Fruit fly (Drosophila melanogaster) whole organism, prepupa: ENCODE results near the gene CG43131.

ENCODE experiments used
- CG10631 ChIP-seq: fragments of 200-800 bp; sonication (Bioruptor generic); optimal IDR thresholded peaks from 2 replicates; lab custom pipeline; 2016; ENCODE audit warnings: missing biosample characterization, missing genetic modification characterization
- CG11294 ChIP-seq: fragments of 200-800 bp; sonication (Bioruptor generic); IDR thresholded peaks from 2 replicates; pipeline ENCODE4 v1.3.6; 2022; ENCODE audit warnings: missing biosample characterization, missing genetic modification characterization
- CG11762 ChIP-seq: fragments of 200-800 bp; sonication (Bioruptor generic); optimal IDR thresholded peaks from 3 replicates; lab custom pipeline; 2016; ENCODE audit warnings: missing biosample characterization, missing genetic modification characterization; ENCODE audit not compliant: insufficient read depth
- CG1621 ChIP-seq: fragments of 200-800 bp; sonication (Bioruptor generic); optimal IDR thresholded peaks from 3 replicates; lab custom pipeline; 2018; ENCODE audit warnings: missing biosample characterization, mild to moderate bottlenecking, missing genetic modification characterization
- CG16779 ChIP-seq: fragments of 200-800 bp; sonication (Bioruptor generic); optimal IDR thresholded peaks from 3 replicates; lab custom pipeline; 2017; ENCODE audit warnings: missing biosample characterization, mild to moderate bottlenecking, missing genetic modification characterization
- CG3032 ChIP-seq: fragments of 200-800 bp; optimal IDR thresholded peaks from 2 replicates; lab custom pipeline; 2019; ENCODE audit warnings: missing biosample characterization, mild to moderate bottlenecking, missing genetic modification characterization, moderate library complexity
- CG31627 ChIP-seq: fragments of 200-800 bp; sonication (Bioruptor generic); optimal IDR thresholded peaks from 3 replicates; lab custom pipeline; 2016; ENCODE audit warnings: missing biosample characterization, missing genetic modification characterization
- CG34406 ChIP-seq: fragments of 200-800 bp; sonication (Bioruptor generic); optimal IDR thresholded peaks from 3 replicates; lab custom pipeline; 2016; ENCODE audit warnings: missing biosample characterization, missing genetic modification characterization
- CG3919 ChIP-seq: fragments of 200-800 bp; sonication (Bioruptor generic); optimal IDR thresholded peaks from 3 replicates; lab custom pipeline; 2016; ENCODE audit warnings: missing biosample characterization, missing genetic modification characterization
- CG6163 ChIP-seq: fragments of 200-800 bp; sonication (Bioruptor generic); IDR thresholded peaks from 3 replicates; pipeline ENCODE4 v1.3.6; 2022; ENCODE audit warnings: missing biosample characterization, missing genetic modification characterization
- CG6276 ChIP-seq: fragments of 200-800 bp; sonication (Bioruptor generic); optimal IDR thresholded peaks from 2 replicates; lab custom pipeline; 2017; ENCODE audit warnings: missing biosample characterization, mild to moderate bottlenecking, missing genetic modification characterization
- CG6792 ChIP-seq: fragments of 200-800 bp; sonication (Bioruptor generic); optimal IDR thresholded peaks from 3 replicates; lab custom pipeline; 2016; ENCODE audit warnings: missing biosample characterization, missing genetic modification characterization
- CG6808 ChIP-seq: fragments of 200-800 bp; sonication (Bioruptor generic); optimal IDR thresholded peaks from 3 replicates; lab custom pipeline; 2017; ENCODE audit warnings: missing biosample characterization, missing genetic modification characterization, mild to moderate bottlenecking, moderate library complexity, missing genetic modification reagents
- CG6854 ChIP-seq: fragments of 200-800 bp; sonication (Bioruptor generic); optimal IDR thresholded peaks from 2 replicates; lab custom pipeline; 2017; ENCODE audit warnings: missing biosample characterization, mild to moderate bottlenecking, missing genetic modification characterization
- CG7368 ChIP-seq: fragments of 200-800 bp; sonication (Bioruptor generic); optimal IDR thresholded peaks from 3 replicates; lab custom pipeline; 2016; ENCODE audit warnings: missing biosample characterization, missing genetic modification characterization
- CG8119 ChIP-seq: fragments of 200-800 bp; sonication (Bioruptor generic); IDR thresholded peaks from 3 replicates; pipeline ENCODE4 v1.3.6; 2022; ENCODE audit warnings: missing biosample characterization, missing genetic modification characterization
- CG8632 ChIP-seq: fragments of 200-800 bp; sonication (Bioruptor generic); optimal IDR thresholded peaks from 3 replicates; lab custom pipeline; 2016; ENCODE audit warnings: missing biosample characterization, missing genetic modification characterization
- CG9139 ChIP-seq: fragments of 200-800 bp; sonication (Bioruptor generic); optimal IDR thresholded peaks from 3 replicates; lab custom pipeline; 2017; ENCODE audit warnings: missing biosample characterization, mild to moderate bottlenecking, missing genetic modification characterization
- Eip75B ChIP-seq: fragments of 200-800 bp; sonication (Bioruptor generic); optimal IDR thresholded peaks from 3 replicates; lab custom pipeline; 2016; ENCODE audit warnings: missing biosample characterization, missing genetic modification characterization
- Eip78C ChIP-seq: fragments of 200-800 bp; sonication (Bioruptor generic); peaks from one replicate; lab custom pipeline; 2016; ENCODE audit warnings: missing biosample characterization, missing genetic modification characterization
- Eip93F ChIP-seq: fragments of 200-800 bp; sonication (Bioruptor generic); optimal IDR thresholded peaks from 2 replicates; lab custom pipeline; 2016; ENCODE audit warnings: missing biosample characterization, mild to moderate bottlenecking, missing genetic modification characterization
- Ets21C ChIP-seq: fragments of 200-800 bp; sonication (Bioruptor generic); optimal IDR thresholded peaks from 3 replicates; lab custom pipeline; 2016; ENCODE audit warnings: missing biosample characterization, missing genetic modification characterization
- Ets96B ChIP-seq: fragments of 200-800 bp; optimal IDR thresholded peaks from 2 replicates; lab custom pipeline; 2019; ENCODE audit warnings: missing biosample characterization, mild to moderate bottlenecking, missing genetic modification characterization, moderate library complexity
- Hr38 ChIP-seq: sonication (Bioruptor generic); optimal IDR thresholded peaks from 2 replicates; lab custom pipeline; 2016; ENCODE audit warnings: missing biosample characterization, missing genetic modification characterization
- Hr39 ChIP-seq: fragments of 200-800 bp; sonication (Bioruptor generic); optimal IDR thresholded peaks from 2 replicates; lab custom pipeline; 2016; ENCODE audit warnings: missing biosample characterization, missing genetic modification characterization
- Hr4 ChIP-seq: fragments of 200-800 bp; sonication (Bioruptor generic); optimal IDR thresholded peaks from 3 replicates; lab custom pipeline; 2016; ENCODE audit warnings: missing biosample characterization, missing genetic modification characterization
- Lpt ChIP-seq: fragments of 200-800 bp; sonication (Bioruptor generic); optimal IDR thresholded peaks from 3 replicates; lab custom pipeline; 2016; ENCODE audit warnings: missing biosample characterization, missing genetic modification characterization
- Met ChIP-seq: fragments of 200-800 bp; sonication (Bioruptor generic); optimal IDR thresholded peaks from 3 replicates; lab custom pipeline; 2016; ENCODE audit warnings: missing biosample characterization, missing genetic modification characterization
- OdsH ChIP-seq: fragments of 200-800 bp; sonication (Bioruptor generic); optimal IDR thresholded peaks from 3 replicates; lab custom pipeline; 2016; ENCODE audit warnings: missing biosample characterization, missing genetic modification characterization
- Smox ChIP-seq: fragments of 200-800 bp; sonication (Bioruptor generic); optimal IDR thresholded peaks from 3 replicates; lab custom pipeline; 2016; ENCODE audit warnings: missing biosample characterization, missing genetic modification characterization
- Sox102F ChIP-seq: fragments of 200-800 bp; sonication (Bioruptor generic); optimal IDR thresholded peaks from 2 replicates; lab custom pipeline; 2016; ENCODE audit warnings: missing biosample characterization, mild to moderate bottlenecking, missing genetic modification characterization
- Sox14 ChIP-seq: fragments of 200-800 bp; sonication (Bioruptor generic); optimal IDR thresholded peaks from 3 replicates; lab custom pipeline; 2016; ENCODE audit warnings: missing biosample characterization, missing genetic modification characterization
- Sox15 ChIP-seq: fragments of 200-800 bp; sonication (Bioruptor generic); optimal IDR thresholded peaks from 3 replicates; lab custom pipeline; 2016; ENCODE audit warnings: missing biosample characterization, missing genetic modification characterization
- acj6 ChIP-seq: fragments of 200-800 bp; sonication (Bioruptor generic); optimal IDR thresholded peaks from 3 replicates; lab custom pipeline; 2016; ENCODE audit warnings: missing biosample characterization, missing genetic modification characterization
- cyc ChIP-seq: fragments of 200-800 bp; sonication (Bioruptor generic); optimal IDR thresholded peaks from 3 replicates; lab custom pipeline; 2016; ENCODE audit warnings: missing biosample characterization, missing genetic modification characterization
- dac ChIP-seq: fragments of 200-800 bp; sonication (Bioruptor generic); optimal IDR thresholded peaks from 2 replicates; lab custom pipeline; 2017; ENCODE audit warnings: missing biosample characterization, mild to moderate bottlenecking, missing genetic modification characterization
- dsx ChIP-seq: fragments of 200-800 bp; optimal IDR thresholded peaks from 3 replicates; lab custom pipeline; 2019; ENCODE audit warnings: missing biosample characterization, mild to moderate bottlenecking, missing genetic modification characterization, moderate library complexity; ENCODE audit not compliant: poor library complexity, severe bottlenecking
- eg ChIP-seq: fragments of 200-800 bp; sonication (Bioruptor generic); IDR thresholded peaks from 3 replicates; pipeline ENCODE4 v1.3.6; 2022; ENCODE audit warnings: missing biosample characterization, missing genetic modification characterization
- esn ChIP-seq: fragments of 200-800 bp; sonication (Bioruptor generic); optimal IDR thresholded peaks from 2 replicates; lab custom pipeline; 2016; ENCODE audit warnings: missing biosample characterization, mild to moderate bottlenecking, missing genetic modification characterization, moderate library complexity
- fd59A ChIP-seq: fragments of 200-800 bp; sonication (Bioruptor generic); optimal IDR thresholded peaks from 2 replicates; lab custom pipeline; 2017; ENCODE audit warnings: missing biosample characterization, mild to moderate bottlenecking, missing genetic modification characterization, missing genetic modification reagents
- fd85E ChIP-seq: fragments of 200-800 bp; sonication (Bioruptor generic); optimal IDR thresholded peaks from 3 replicates; lab custom pipeline; 2016; ENCODE audit warnings: missing biosample characterization, missing genetic modification characterization
- fkh ChIP-seq: fragments of 200-800 bp; sonication (Bioruptor generic); optimal IDR thresholded peaks from 3 replicates; lab custom pipeline; 2017; ENCODE audit warnings: missing biosample characterization, mild to moderate bottlenecking, missing genetic modification characterization, moderate library complexity
- lz ChIP-seq: fragments of 200-800 bp; sonication (Bioruptor generic); optimal IDR thresholded peaks from 3 replicates; lab custom pipeline; 2016; ENCODE audit warnings: missing biosample characterization, missing genetic modification characterization
- net ChIP-seq: fragments of 200-800 bp; sonication (Bioruptor generic); optimal IDR thresholded peaks from 3 replicates; lab custom pipeline; 2016; ENCODE audit warnings: missing biosample characterization, missing genetic modification characterization
- salr ChIP-seq, 2 experiments: fragments of 200-800 bp; sonication (Bioruptor generic); optimal IDR thresholded peaks; 3 replicates each; lab custom pipeline; 2016 to 2018; ENCODE audit warnings: missing biosample characterization in 2 of 2, missing genetic modification characterization in 2 of 2, mild to moderate bottlenecking in 1 of 2
- spab ChIP-seq: fragments of 200-800 bp; sonication (Bioruptor generic); optimal IDR thresholded peaks from 2 replicates; lab custom pipeline; 2017; ENCODE audit warnings: missing biosample characterization, mild to moderate bottlenecking, missing genetic modification characterization, missing genetic modification reagents
- ss ChIP-seq, 2 experiments: fragments of 200-800 bp; sonication (Bioruptor generic); optimal IDR thresholded peaks; 2 replicates in 1 of 2; 3 replicates in 1 of 2; lab custom pipeline; 2017 to 2018; ENCODE audit warnings: mild to moderate bottlenecking in 2 of 2, missing biosample characterization in 2 of 2, missing genetic modification characterization in 2 of 2, moderate library complexity in 1 of 2
- svp ChIP-seq: fragments of 200-800 bp; sonication (Bioruptor generic); peaks from one replicate; lab custom pipeline; 2016; ENCODE audit warnings: missing biosample characterization, missing genetic modification characterization
- topi ChIP-seq: fragments of 200-800 bp; sonication (Bioruptor generic); optimal IDR thresholded peaks from 3 replicates; lab custom pipeline; 2016; ENCODE audit warnings: missing biosample characterization, missing genetic modification characterization
- vri ChIP-seq: fragments of 200-800 bp; sonication (Bioruptor generic); optimal IDR thresholded peaks from 3 replicates; lab custom pipeline; 2016; ENCODE audit warnings: missing biosample characterization, mild to moderate bottlenecking, missing genetic modification characterization

CG43131 gene

DNA sequence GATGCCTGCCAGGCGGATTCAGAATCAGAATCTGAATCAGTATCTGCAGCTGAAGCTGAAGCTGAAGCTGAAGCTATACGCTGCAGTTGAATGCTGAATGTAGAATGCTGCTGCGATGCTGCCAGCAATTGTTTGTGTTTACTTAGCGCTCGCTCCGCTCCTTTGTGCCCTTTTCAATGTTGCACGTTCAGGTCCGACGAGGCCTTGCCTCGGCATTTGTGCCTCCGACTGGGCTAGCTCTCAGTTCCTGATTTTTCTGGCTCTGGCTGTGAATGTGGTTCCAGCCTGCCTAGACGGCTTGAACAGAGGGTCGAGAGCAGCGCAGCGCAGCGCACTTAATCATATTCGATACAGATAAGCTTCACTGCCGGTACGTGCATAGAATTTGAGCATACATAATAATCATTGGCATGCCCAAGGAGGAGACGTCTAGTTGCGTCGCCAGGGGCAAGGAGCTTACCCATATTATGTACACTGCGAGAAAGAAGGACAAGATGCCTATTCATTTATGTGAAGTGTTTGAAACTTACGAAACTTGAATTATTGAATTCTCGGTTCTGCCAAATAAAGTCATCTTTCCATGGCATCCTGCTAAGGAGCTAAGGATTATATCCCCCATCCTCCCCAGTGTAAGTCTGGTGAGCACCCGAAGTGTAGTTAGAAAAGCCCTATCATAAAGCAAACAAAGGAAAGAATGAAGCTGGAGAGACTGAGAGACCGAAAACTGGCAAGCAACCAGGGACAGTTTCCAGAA, 11.7 kb upstream of the CG43131 start:
- TF ChIP-seq lz (GFP tag; lab: Kevin White, UChicago) = peak; percentile 21
- TF ChIP-seq Hr38 (GFP tag; lab: Kevin White, UChicago) = no peak
- peak; percentile 82 for TF ChIP-seq Eip78C
- TF ChIP-seq eg = peak; percentile 65; the same call in 2 of the 3 replicates
- peak; percentile 49 to 57 for TF ChIP-seq ss (GFP tag; optimal IDR thresholded peaks at IDR 0.05; lab: Kevin White, UChicago)
- no peak for TF ChIP-seq Ets21C (GFP tag; lab: Kevin White, UChicago)
- TF ChIP-seq Smox (GFP tag; lab: Kevin White, UChicago) = peak; percentile 27
- no peak for TF ChIP-seq Sox102F (GFP tag; lab: Kevin White, UChicago)
- peak; percentile 36 for TF ChIP-seq esn (GFP tag; lab: Kevin White, UChicago)
- TF ChIP-seq CG8119 (GFP tag; lab: Robert Waterston, UW) = peak; percentile 73
- peak; percentile 71 for TF ChIP-seq acj6 (GFP tag; lab: Kevin White, UChicago)
- TF ChIP-seq fd59A (GFP tag; lab: Kevin White, UChicago) = peak; percentile 80
- peak; percentile 89 for TF ChIP-seq Sox14 (GFP tag; lab: Kevin White, UChicago)
- peak; percentile 77 for TF ChIP-seq CG6808 (GFP tag; lab: Kevin White, UChicago)
- TF ChIP-seq Hr39 (GFP tag; lab: Kevin White, UChicago) = peak; percentile 10
- peak; percentile 87 for TF ChIP-seq CG10631 (GFP tag; lab: Kevin White, UChicago)
- TF ChIP-seq CG11294 = 0 out of 2 replicates have a peak, but pooled peaks have one; percentile 25
- peak; percentile 25 for TF ChIP-seq dac (GFP tag; lab: Kevin White, UChicago)
- TF ChIP-seq CG6792 (GFP tag; lab: Kevin White, UChicago) = peak; percentile 54
- TF ChIP-seq CG34406 = peak; percentile 32
- TF ChIP-seq CG31627 (GFP tag; lab: Kevin White, UChicago) = no peak
- TF ChIP-seq CG9139 (GFP tag; lab: Kevin White, UChicago) = peak; percentile 42
- TF ChIP-seq CG16779 (tag; lab: Kevin White, UChicago) = peak; percentile 76
- peak; percentile 79 for TF ChIP-seq dsx (GFP tag; lab: Kevin White, UChicago)
- TF ChIP-seq CG1621 = peak; percentile 77
- TF ChIP-seq Ets96B (tag; lab: Kevin White, UChicago) = peak; percentile 74
- peak; percentile 24 for TF ChIP-seq CG8632
- TF ChIP-seq Eip75B (GFP tag; lab: Kevin White, UChicago) = peak; percentile 73
- no peak for TF ChIP-seq fkh (GFP tag; lab: Kevin White, UChicago)
- TF ChIP-seq topi (GFP tag; lab: Kevin White, UChicago) = peak; percentile 15
- peak; percentile 20 for TF ChIP-seq CG6854 (GFP tag; lab: Kevin White, UChicago)
- TF ChIP-seq CG11762 = peak; percentile 52
- peak; percentile 48 for TF ChIP-seq Hr4 (GFP tag; lab: Kevin White, UChicago)
- peak; percentile 11 for TF ChIP-seq Met (GFP tag; lab: Kevin White, UChicago)
- no peak for TF ChIP-seq Sox15 (GFP tag; lab: Kevin White, UChicago)
- TF ChIP-seq CG3919 = peak; percentile 85
- peak; percentile 70 for TF ChIP-seq salr (GFP tag; optimal IDR thresholded peaks at IDR 0.05; lab: Kevin White, UChicago)
- TF ChIP-seq spab (GFP tag; lab: Kevin White, UChicago) = peak; percentile 75
- peak; percentile 25 for TF ChIP-seq CG6276 (GFP tag; lab: Kevin White, UChicago)
- peak; percentile 49 for TF ChIP-seq net
- peak; percentile 85 for TF ChIP-seq CG6163 (GFP tag; lab: Robert Waterston, UW)
- TF ChIP-seq cyc (GFP tag; lab: Kevin White, UChicago) = peak; percentile 16
- TF ChIP-seq Eip93F (GFP tag; lab: Kevin White, UChicago) = no peak
- TF ChIP-seq svp (GFP tag; lab: Kevin White, UChicago) = peak; percentile 49
- TF ChIP-seq CG3032 = peak; percentile 85
- TF ChIP-seq Lpt (GFP tag; lab: Kevin White, UChicago) = peak; percentile 55
- TF ChIP-seq CG7368 = peak; percentile 45
- TF ChIP-seq vri = no peak
- no peak for TF ChIP-seq fd85E (GFP tag; lab: Kevin White, UChicago)
- TF ChIP-seq OdsH (GFP tag; lab: Kevin White, UChicago) = peak; percentile 63
